Worm (Caenorhabditis elegans): ENCODE measurements around the gene R160.6.

DNA sequence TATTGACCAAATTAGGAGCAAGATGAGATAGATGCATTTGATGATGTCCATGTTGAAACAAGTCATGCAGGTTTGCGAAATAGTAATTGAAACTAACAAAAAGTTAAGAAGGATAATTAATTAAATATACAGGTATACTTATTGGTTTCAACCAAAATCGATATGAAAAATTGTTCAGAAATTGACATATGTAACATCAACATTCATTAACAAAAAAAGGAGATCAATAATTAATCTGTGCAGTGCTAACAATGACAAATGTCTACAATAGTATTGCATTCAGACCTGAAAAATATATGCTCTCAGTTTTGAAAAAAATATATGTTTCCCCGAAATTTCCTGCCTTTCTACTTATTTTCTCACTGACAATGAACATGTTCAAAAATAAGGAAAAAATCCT, 4.2 kb downstream of the R160.6 start, which contains the start of gene R160.4:
- TF ChIP-seq F55B11.4 (tag; optimal IDR thresholded peaks at IDR 0.05; ENCODE audit: borderline replicate concordance, insufficient read depth), result no peak
- no peak for TF ChIP-seq snpc-4 (GFP tag; optimal IDR thresholded peaks at IDR 0.05)
- TF ChIP-seq snpc-4 (tag; optimal IDR thresholded peaks at IDR 0.05), result no peak
- no peak for TF ChIP-seq F57C9.4 (tag; optimal IDR thresholded peaks at IDR 0.05)
- TF ChIP-seq snpc-1.1 (tag; optimal IDR thresholded peaks at IDR 0.05; ENCODE audit: insufficient read depth), result no peak
- TF ChIP-seq gei-17 (GFP tag; optimal IDR thresholded peaks at IDR 0.05), result no peak
- TF ChIP-seq F39B2.1 (GFP tag; IDR thresholded peaks at IDR 0.05), result no peak

Measured in whole organism, young adult.